Fruit fly (Drosophila melanogaster): Measurements from ENCODE around the gene Nthl1.

The Nthl1 gene

dm6 chr2L:20916672-20917209, 10.9 kb downstream of the Nthl1 start:
- TF ChIP-seq CG17806 (tag; optimal IDR thresholded peaks at IDR 0.05) (peak; percentile 36), gl (tag; optimal IDR thresholded peaks at IDR 0.05) (peak; percentile 90), CG8301 (tag; optimal IDR thresholded peaks at IDR 0.05) (no peak), Pif1A (GFP tag; optimal IDR thresholded peaks at IDR 0.05) (peak; percentile 16), CG8159 (tag; optimal IDR thresholded peaks at IDR 0.05) (peak; percentile 73), EcR (GFP tag; optimal IDR thresholded peaks at IDR 0.05) (peak; percentile 33), D1 (tag; optimal IDR thresholded peaks at IDR 0.05) (peak; percentile 47), CG15710 (tag; optimal IDR thresholded peaks at IDR 0.05) (peak; percentile 60), CG34367 (tag; optimal IDR thresholded peaks at IDR 0.05) (peak; percentile 71), CG13204 (GFP tag; optimal IDR thresholded peaks at IDR 0.05) (peak; percentile 70), CG9948 (tag; optimal IDR thresholded peaks at IDR 0.05) (peak; percentile 44), CG32121 (GFP tag; IDR thresholded peaks at IDR 0.05) (no peak), rn (GFP tag; IDR thresholded peaks at IDR 0.05) (no peak)

DNA sequence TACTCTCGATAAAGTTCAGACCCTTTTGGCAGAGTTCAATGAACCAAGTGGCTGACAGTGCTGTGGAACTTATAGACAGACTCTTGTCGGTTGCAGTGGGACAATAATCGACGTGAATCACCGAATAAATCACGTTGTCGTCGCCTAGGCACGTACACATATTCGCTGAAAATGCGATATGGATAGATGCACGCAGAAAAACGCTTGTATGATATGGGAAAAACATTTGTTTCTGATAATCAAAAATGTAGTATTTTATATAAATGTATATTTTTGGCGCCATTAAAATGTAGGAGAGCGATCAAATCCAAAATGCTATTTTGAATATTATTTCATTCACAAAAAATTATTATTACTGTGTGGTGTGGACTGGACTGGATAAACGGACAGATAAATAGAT, 12.4 kb downstream of the Nthl1 start:
- peak; percentile 71; the same call in 1 of the 2 replicates for TF ChIP-seq rn (GFP tag; IDR thresholded peaks at IDR 0.05)
- TF ChIP-seq CG9948 (tag; optimal IDR thresholded peaks at IDR 0.05) = peak; percentile 63
- peak; percentile 74 for TF ChIP-seq EcR (GFP tag; optimal IDR thresholded peaks at IDR 0.05)
- peak; percentile 39 for TF ChIP-seq CG34367 (tag; optimal IDR thresholded peaks at IDR 0.05)
- TF ChIP-seq Pif1A (GFP tag; optimal IDR thresholded peaks at IDR 0.05) = peak; percentile 72
- no peak for TF ChIP-seq CG13204 (GFP tag; optimal IDR thresholded peaks at IDR 0.05)
- TF ChIP-seq Snoo (tag; optimal IDR thresholded peaks at IDR 0.05) = no peak
- TF ChIP-seq CG14655 (GFP tag; optimal IDR thresholded peaks at IDR 0.05) = peak; percentile 70
- TF ChIP-seq D1 (tag; optimal IDR thresholded peaks at IDR 0.05) = peak; percentile 20
- TF ChIP-seq CG12605 (GFP tag; IDR thresholded peaks at IDR 0.05) = peak; percentile 58
- TF ChIP-seq CG8159 (tag; optimal IDR thresholded peaks at IDR 0.05) = peak; percentile 74
- TF ChIP-seq CG4496 (GFP tag; IDR thresholded peaks at IDR 0.05) = peak; percentile 85
- no peak for TF ChIP-seq CG10348 (GFP tag; IDR thresholded peaks at IDR 0.05)
- peak; percentile 72 for TF ChIP-seq CG8301 (tag; optimal IDR thresholded peaks at IDR 0.05)
- TF ChIP-seq CG32121 (GFP tag; IDR thresholded peaks at IDR 0.05) = peak; percentile 89
- peak; percentile 85 for TF ChIP-seq Ets98B (GFP tag; IDR thresholded peaks at IDR 0.05)
- TF ChIP-seq gl (tag; optimal IDR thresholded peaks at IDR 0.05) = peak; percentile 21
- peak; percentile 58 for TF ChIP-seq Pif1B (GFP tag; optimal IDR thresholded peaks at IDR 0.05)
- peak; percentile 62; the same call in 1 of the 3 replicates for TF ChIP-seq fd96Ca (GFP tag; IDR thresholded peaks at IDR 0.05)
- TF ChIP-seq CG15710 (tag; optimal IDR thresholded peaks at IDR 0.05) = peak; percentile 66
- TF ChIP-seq CG17806 (tag; optimal IDR thresholded peaks at IDR 0.05) = peak; percentile 79

dm6 chr2L:20913528-20913927, 14.1 kb downstream of the Nthl1 start:
- TF ChIP-seq Snoo (tag; optimal IDR thresholded peaks at IDR 0.05) (no peak), CG8159 (tag; optimal IDR thresholded peaks at IDR 0.05) (peak; percentile 10)

- TF ChIP-seq Ets98B (GFP tag; IDR thresholded peaks at IDR 0.05) = no peak; the same call in 1 of the 2 replicates
- no peak for TF ChIP-seq CG10348 (GFP tag; IDR thresholded peaks at IDR 0.05)
- TF ChIP-seq Pif1A (GFP tag; optimal IDR thresholded peaks at IDR 0.05) = peak; percentile 77
- TF ChIP-seq CG34367 (tag; optimal IDR thresholded peaks at IDR 0.05) = peak; percentile 37
- TF ChIP-seq D1 (tag; optimal IDR thresholded peaks at IDR 0.05) = no peak
- TF ChIP-seq fd96Ca (GFP tag; IDR thresholded peaks at IDR 0.05) = no peak
- TF ChIP-seq CG32121 (GFP tag; IDR thresholded peaks at IDR 0.05) = peak; percentile 24; the same call in 1 of the 2 replicates
- peak; percentile 68 for TF ChIP-seq Pif1B (GFP tag; optimal IDR thresholded peaks at IDR 0.05)
- peak; percentile 64 for TF ChIP-seq CG9948 (tag; optimal IDR thresholded peaks at IDR 0.05)
- TF ChIP-seq CG14655 (GFP tag; optimal IDR thresholded peaks at IDR 0.05) = peak; percentile 51
- no peak for TF ChIP-seq CG12605 (GFP tag; IDR thresholded peaks at IDR 0.05)
- peak; percentile 25 for TF ChIP-seq CG8301 (tag; optimal IDR thresholded peaks at IDR 0.05)
- TF ChIP-seq CG15710 (tag; optimal IDR thresholded peaks at IDR 0.05) = peak; percentile 63
- peak; percentile 80 for TF ChIP-seq CG8159 (tag; optimal IDR thresholded peaks at IDR 0.05)
- no peak for TF ChIP-seq rn (GFP tag; IDR thresholded peaks at IDR 0.05)
- TF ChIP-seq Snoo (tag; optimal IDR thresholded peaks at IDR 0.05) = peak; percentile 72
- TF ChIP-seq CG4496 (GFP tag; IDR thresholded peaks at IDR 0.05) = peak; percentile 37; the same call in 1 of the 3 replicates
- TF ChIP-seq gl (tag; optimal IDR thresholded peaks at IDR 0.05) = peak; percentile 74
- peak; percentile 65 for TF ChIP-seq CG17806 (tag; optimal IDR thresholded peaks at IDR 0.05)
- TF ChIP-seq CG13204 (GFP tag; optimal IDR thresholded peaks at IDR 0.05) = peak; percentile 72
- TF ChIP-seq EcR (GFP tag; optimal IDR thresholded peaks at IDR 0.05) = peak; percentile 73
Measured at dm6 chr2L:20912789-20913300, 14.8 kb downstream of the Nthl1 start.

DNA sequence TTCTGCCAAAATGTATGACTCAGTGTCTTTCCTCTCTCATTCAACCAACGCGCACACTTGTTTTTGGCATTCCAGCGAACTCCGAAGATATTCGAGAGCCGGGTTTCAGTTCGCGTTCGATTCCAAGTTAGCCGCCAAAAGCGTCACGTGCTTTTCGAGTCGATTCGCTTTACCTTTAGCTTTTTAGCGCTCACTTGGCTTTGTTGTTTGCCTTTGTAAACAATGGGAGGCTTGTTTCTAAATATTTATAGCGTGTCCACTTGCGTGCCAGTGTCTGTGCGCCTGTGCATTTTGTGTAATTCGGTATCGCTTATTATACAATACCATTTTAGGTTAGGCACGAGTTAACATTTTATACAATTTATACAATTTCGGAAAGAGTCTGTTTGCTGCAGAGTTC, 16.3 kb downstream of the Nthl1 start:
- no peak for TF ChIP-seq CG13204 (GFP tag; optimal IDR thresholded peaks at IDR 0.05)
- peak; percentile 18; the same call in 1 of the 2 replicates for TF ChIP-seq Ets98B (GFP tag; IDR thresholded peaks at IDR 0.05)

DNA sequence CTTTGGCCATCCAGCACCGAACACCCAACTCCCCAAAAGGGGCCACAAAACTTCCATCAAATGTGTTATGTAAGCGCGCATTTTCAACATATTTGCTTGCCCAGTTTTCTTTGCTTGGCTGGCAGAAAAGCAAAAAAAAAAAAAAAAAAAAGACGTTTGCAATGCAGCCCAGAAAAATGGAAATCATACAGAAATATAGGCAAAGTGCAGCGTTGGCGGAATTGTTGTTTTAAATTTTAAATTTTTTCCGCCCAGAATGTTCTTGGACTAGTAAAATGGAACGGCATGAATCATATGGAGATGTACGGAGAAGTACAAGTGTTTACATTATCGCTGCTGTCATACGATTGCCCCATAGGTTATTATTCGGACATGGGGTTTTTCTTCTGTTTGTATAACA, 18.4 kb downstream of the Nthl1 start:
- TF ChIP-seq Ets98B (GFP tag; IDR thresholded peaks at IDR 0.05) (peak; percentile 14; the same call in 1 of the 2 replicates), fd96Ca (GFP tag; IDR thresholded peaks at IDR 0.05) (no peak), CG8159 (tag; optimal IDR thresholded peaks at IDR 0.05) (no peak)

Measured in whole organism, pupa.